Worm (Caenorhabditis elegans) whole organism, young adult: ENCODE data around the gene T25B9.5.

Experiments used
- B0261.1 ChIP-seq: sonication (generic microtip); optimal IDR thresholded peaks from 2 replicates; lab custom pipeline; 2016; ENCODE audit warnings: mild to moderate bottlenecking, missing genetic modification characterization, moderate library complexity, missing compliant biosample characterization
- C06A6.2 ChIP-seq: fragments of 200-800 bp; sonication (Bioruptor generic); conservative IDR thresholded peaks from 2 replicates; pipeline ENCODE4 v1.3.6; 2022; ENCODE audit warnings: missing genetic modification characterization, missing compliant biosample characterization
- C17E4.6 ChIP-seq: fragments of 200-800 bp; sonication (Bioruptor generic); IDR thresholded peaks from 2 replicates; pipeline ENCODE4 v1.3.6; 2022; ENCODE audit warnings: missing genetic modification reagents, missing genetic modification characterization, missing compliant biosample characterization
- F10E7.11 ChIP-seq: sonication (generic microtip); optimal IDR thresholded peaks from 2 replicates; lab custom pipeline; 2017; ENCODE audit warnings: mild to moderate bottlenecking, missing genetic modification characterization, moderate library complexity, missing compliant biosample characterization
- F52B5.7 ChIP-seq: sonication (generic microtip); optimal IDR thresholded peaks from 2 replicates; lab custom pipeline; 2016; ENCODE audit warnings: mild to moderate bottlenecking, missing genetic modification characterization, missing compliant biosample characterization
- F55B11.4 ChIP-seq: sonication (generic microtip); optimal IDR thresholded peaks from 2 replicates; lab custom pipeline; 2016; ENCODE audit warnings: missing compliant biosample characterization, missing genetic modification characterization, borderline replicate concordance; ENCODE audit not compliant: insufficient read depth
- T07F8.4 ChIP-seq: sonication (generic microtip); optimal IDR thresholded peaks from 2 replicates; lab custom pipeline; 2016; ENCODE audit warnings: mild to moderate bottlenecking, missing genetic modification characterization, moderate library complexity, missing compliant biosample characterization
- T26A5.8 ChIP-seq: sonication (generic microtip); optimal IDR thresholded peaks from 2 replicates; lab custom pipeline; 2016; ENCODE audit warnings: missing genetic modification characterization, missing compliant biosample characterization
- Y53F4B.3 ChIP-seq: fragments of 200-800 bp; sonication (Bioruptor generic); IDR thresholded peaks from 2 replicates; pipeline ENCODE4 v1.3.6; 2022; ENCODE audit warnings: missing genetic modification reagents, missing genetic modification characterization, missing compliant biosample characterization
- Y79H2A.3 ChIP-seq: fragments of 200-800 bp; sonication (Bioruptor generic); conservative IDR thresholded peaks from 2 replicates; pipeline ENCODE4 v1.3.6; 2022; ENCODE audit warnings: missing genetic modification reagents, missing genetic modification characterization, missing compliant biosample characterization
- attf-6 ChIP-seq: fragments of 200-800 bp; sonication (Bioruptor generic); IDR thresholded peaks from 2 replicates; pipeline ENCODE4 v1.3.6; 2022; ENCODE audit warnings: missing genetic modification reagents, missing genetic modification characterization, missing compliant biosample characterization
- bed-1 ChIP-seq: fragments of 200-800 bp; sonication (Bioruptor generic); IDR thresholded peaks from 2 replicates; pipeline ENCODE4 v1.3.6; 2022; ENCODE audit warnings: missing genetic modification reagents, missing genetic modification characterization, missing compliant biosample characterization
- cebp-2 ChIP-seq: fragments of 200-800 bp; sonication (Bioruptor generic); IDR thresholded peaks from 2 replicates; pipeline ENCODE4 v1.3.6; 2022; ENCODE audit warnings: missing genetic modification characterization, missing compliant biosample characterization
- ceh-27 ChIP-seq: fragments of 200-800 bp; sonication (Bioruptor generic); optimal IDR thresholded peaks from 2 replicates; lab custom pipeline; 2018; ENCODE audit warnings: mild to moderate bottlenecking, missing genetic modification characterization, moderate library complexity, missing compliant biosample characterization
- ceh-58 ChIP-seq: fragments of 200-800 bp; sonication (Bioruptor generic); IDR thresholded peaks from 2 replicates; pipeline ENCODE4 v1.3.6; 2022; ENCODE audit warnings: missing genetic modification characterization, missing compliant biosample characterization
- ceh-79 ChIP-seq: sonication (generic microtip); optimal IDR thresholded peaks from 2 replicates; lab custom pipeline; 2017; ENCODE audit warnings: mild to moderate bottlenecking, missing genetic modification characterization, missing compliant biosample characterization
- dox-1 ChIP-seq: fragments of 200-800 bp; sonication (Bioruptor generic); IDR thresholded peaks from 2 replicates; pipeline ENCODE4 v1.3.6; 2022; ENCODE audit warnings: missing genetic modification reagents, missing genetic modification characterization, missing compliant biosample characterization
- dpff-1 ChIP-seq: sonication (generic microtip); optimal IDR thresholded peaks from 2 replicates; lab custom pipeline; 2017; ENCODE audit warnings: mild to moderate bottlenecking, missing genetic modification characterization, missing compliant biosample characterization
- egl-44 ChIP-seq: fragments of 200-800 bp; sonication (Bioruptor generic); IDR thresholded peaks from 2 replicates; pipeline ENCODE4 v1.3.6; 2022; ENCODE audit warnings: missing genetic modification reagents, missing genetic modification characterization, missing compliant biosample characterization
- egrh-3 ChIP-seq: fragments of 200-800 bp; sonication (Bioruptor generic); IDR thresholded peaks from 2 replicates; pipeline ENCODE4 v1.3.6; 2022; ENCODE audit warnings: missing genetic modification reagents, missing genetic modification characterization, missing compliant biosample characterization
- fkh-3 ChIP-seq: sonication (generic microtip); optimal IDR thresholded peaks from 2 replicates; lab custom pipeline; 2016; ENCODE audit warnings: mild to moderate bottlenecking, missing genetic modification characterization, missing compliant biosample characterization
- hlh-12 ChIP-seq: sonication (generic microtip); optimal IDR thresholded peaks from 2 replicates; lab custom pipeline; 2016; ENCODE audit warnings: missing genetic modification characterization, missing compliant biosample characterization
- hmg-20 ChIP-seq: fragments of 200-800 bp; sonication (Bioruptor generic); IDR thresholded peaks from 2 replicates; pipeline ENCODE4 v1.3.6; 2022; ENCODE audit warnings: missing genetic modification reagents, missing genetic modification characterization, missing compliant biosample characterization
- let-607 ChIP-seq, 2 experiments: fragments of 200-800 bp in 1 of 2; sonication (Bioruptor generic) in 1 of 2; sonication (generic microtip) in 1 of 2; optimal IDR thresholded peaks; 2 replicates each; lab custom pipeline; 2016 to 2018; ENCODE audit warnings: mild to moderate bottlenecking in 2 of 2, missing compliant biosample characterization in 2 of 2, missing genetic modification characterization in 2 of 2, moderate library complexity in 2 of 2, missing genotype in 1 of 2
- lin-35 ChIP-seq, 3 experiments: fragments of 150-350 bp in 2 of 3; sonication (generic microtip) in 1 of 3; optimal IDR thresholded peaks; 2 replicates each; lab custom pipeline; 2014 to 2018; ENCODE audit warnings: missing biosample characterization in 3 of 3, missing genetic modification characterization in 3 of 3, missing genetic modification reagents in 3 of 3
- lir-1 ChIP-seq: fragments of 200-800 bp; sonication (Bioruptor generic); conservative IDR thresholded peaks from 2 replicates; pipeline ENCODE4 v1.3.6; 2022; ENCODE audit warnings: missing genetic modification reagents, missing genetic modification characterization, missing compliant biosample characterization
- madf-10 ChIP-seq: sonication (generic microtip); optimal IDR thresholded peaks from 2 replicates; lab custom pipeline; 2016; ENCODE audit warnings: mild to moderate bottlenecking, missing genetic modification characterization, missing compliant biosample characterization
- madf-8 ChIP-seq: fragments of 200-800 bp; sonication (Bioruptor generic); conservative IDR thresholded peaks from 2 replicates; pipeline ENCODE4 v1.3.6; 2022; ENCODE audit warnings: missing genetic modification reagents, missing genetic modification characterization, missing compliant biosample characterization
- mcd-1 ChIP-seq: fragments of 200-800 bp; sonication (Bioruptor generic); IDR thresholded peaks from 2 replicates; pipeline ENCODE4 v1.3.6; 2022; ENCODE audit warnings: missing genetic modification reagents, missing genetic modification characterization, missing compliant biosample characterization
- nfya-1 ChIP-seq: sonication (generic microtip); optimal IDR thresholded peaks from 2 replicates; lab custom pipeline; 2017; ENCODE audit warnings: antibody characterized with exemption, missing compliant biosample characterization, missing genetic modification characterization, borderline replicate concordance; ENCODE audit not compliant: insufficient read depth
- nhr-90 ChIP-seq: sonication (generic microtip); optimal IDR thresholded peaks from 2 replicates; lab custom pipeline; 2016; ENCODE audit warnings: missing genotype, mild to moderate bottlenecking, missing genetic modification characterization, missing compliant biosample characterization
- pbrm-1 ChIP-seq: fragments of 200-800 bp; sonication (Bioruptor generic); IDR thresholded peaks from 2 replicates; pipeline ENCODE4 v1.3.6; 2022; ENCODE audit warnings: missing genetic modification reagents, missing genetic modification characterization, missing compliant biosample characterization
- rec-8 ChIP-seq, 2 experiments: sonication (generic microtip); optimal IDR thresholded peaks; 2 replicates each; lab custom pipeline; 2016; ENCODE audit warnings: mild to moderate bottlenecking in 2 of 2, missing genetic modification characterization in 2 of 2, missing genetic modification reagents in 2 of 2, missing genotype in 2 of 2, missing biosample characterization in 1 of 2, missing compliant biosample characterization in 1 of 2, moderate library complexity in 1 of 2
- rpc-1 ChIP-seq, 2 experiments: fragments of 150-350 bp in 1 of 2; sonication (generic microtip) in 1 of 2; optimal IDR thresholded peaks; 2 replicates each; lab custom pipeline; 2014 to 2018; ENCODE audit warnings: missing biosample characterization in 1 of 2, missing genetic modification characterization in 1 of 2, missing genetic modification reagents in 1 of 2, missing genotype in 1 of 2
- sdz-38 ChIP-seq: sonication (generic microtip); optimal IDR thresholded peaks from 2 replicates; lab custom pipeline; 2016; ENCODE audit warnings: missing genotype, missing genetic modification characterization, missing compliant biosample characterization
- snpc-4 ChIP-seq, 5 experiments: fragments of 150-350 bp in 1 of 5; sonication (generic microtip) in 4 of 5; optimal IDR thresholded peaks; 2 replicates each; lab custom pipeline; 2014 to 2018; ENCODE audit warnings: missing genetic modification characterization in 5 of 5, missing biosample characterization in 3 of 5, antibody characterized with exemption in 2 of 5, mild to moderate bottlenecking in 2 of 5, missing compliant biosample characterization in 2 of 5, missing genotype in 2 of 5, moderate library complexity in 2 of 5, missing genetic modification reagents in 1 of 5
- tbp1 ChIP-seq: fragments of 200-800 bp; sonication (Bioruptor generic); optimal IDR thresholded peaks from 2 replicates; lab custom pipeline; 2018; ENCODE audit warnings: mild to moderate bottlenecking, missing genetic modification characterization, missing compliant biosample characterization
- unc-62 ChIP-seq: fragments of 150-350 bp; optimal IDR thresholded peaks from 2 replicates; lab custom pipeline; 2014; ENCODE audit warnings: missing biosample characterization, missing genetic modification reagents, missing genetic modification characterization
- zim-3 ChIP-seq: sonication (generic microtip); optimal IDR thresholded peaks from 2 replicates; lab custom pipeline; 2017; ENCODE audit warnings: mild to moderate bottlenecking, missing genetic modification characterization, moderate library complexity, missing compliant biosample characterization
- ztf-26 ChIP-seq: sonication (generic microtip); optimal IDR thresholded peaks from 2 replicates; lab custom pipeline; 2017; ENCODE audit warnings: missing genetic modification characterization, missing compliant biosample characterization
- ztf-28 ChIP-seq: fragments of 200-800 bp; sonication (Bioruptor generic); IDR thresholded peaks from 2 replicates; pipeline ENCODE4 v1.3.6; 2022; ENCODE audit warnings: missing genetic modification reagents, missing genetic modification characterization, missing compliant biosample characterization

T25B9.5 gene

DNA sequence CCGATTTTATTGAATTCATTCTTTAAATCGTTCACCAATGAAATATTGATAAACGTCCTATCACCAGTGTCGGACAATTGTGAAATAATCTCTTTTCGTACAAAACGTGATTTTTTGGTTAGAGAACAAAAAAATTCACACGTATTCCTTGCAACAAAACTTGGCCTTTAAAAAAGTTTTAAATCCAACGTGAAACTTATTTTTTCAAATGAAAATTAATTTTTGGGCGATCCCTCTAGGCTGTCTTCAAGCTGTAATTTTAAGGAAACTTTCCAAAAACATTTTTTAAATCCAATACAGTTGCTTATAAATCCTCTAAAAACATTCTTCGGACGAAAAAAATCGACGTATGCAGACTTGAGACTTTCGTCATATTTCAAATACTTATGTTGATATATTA, at the start of gene T25B9.5:
TSS of gene T25B9.5 (minus strand) at position 101 of the 400 bp plus-strand sequence.
- no peak for TF ChIP-seq fkh-3 (tag; lab: Kevin White, UChicago)
- TF ChIP-seq madf-10, result no peak
- no peak for TF ChIP-seq nfya-1 (tag; lab: Kevin White, UChicago)
- TF ChIP-seq dpff-1 (tag; lab: Kevin White, UChicago), result no peak
- no peak for TF ChIP-seq ceh-27 (GFP tag; lab: Kevin White, UChicago)
- no peak for TF ChIP-seq F10E7.11 (tag; lab: Kevin White, UChicago)
- TF ChIP-seq egl-44 (GFP tag; lab: Robert Waterston, UW), result no peak
- no peak for TF ChIP-seq T26A5.8 (tag; lab: Kevin White, UChicago)
- TF ChIP-seq Y79H2A.3, result no peak
- TF ChIP-seq ceh-58 (GFP tag; lab: Robert Waterston, UW), result no peak

DNA sequence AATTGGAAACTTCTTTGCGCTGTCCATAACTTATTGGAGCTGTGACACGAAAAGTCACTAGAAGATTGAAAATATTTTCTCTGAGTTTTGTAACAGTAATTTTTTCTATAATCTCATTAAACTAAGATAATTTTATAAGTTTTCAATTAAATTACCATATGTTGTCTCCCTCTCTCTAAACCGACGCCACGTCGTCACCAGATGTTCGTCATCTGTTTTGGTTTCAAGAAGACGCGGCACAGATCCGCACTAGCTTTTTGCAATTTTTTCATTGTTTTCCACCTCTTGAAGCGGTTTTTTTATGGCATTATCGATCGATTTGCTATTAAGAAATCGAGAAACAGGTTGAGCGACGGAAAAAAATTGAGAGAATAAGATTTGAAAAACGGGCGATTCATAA, 49.4 kb upstream of the T25B9.5 start:
- TF ChIP-seq rpc-1 (optimal IDR thresholded peaks at IDR 0.05; lab: Kevin White, UChicago) (no peak), rpc-1 (tag; optimal IDR thresholded peaks at IDR 0.05; lab: Kevin White, UChicago) (no peak), nhr-90 (no peak), lin-35 (GFP tag; optimal IDR thresholded peaks at IDR 0.05; lab: Kevin White, UChicago) (no peak), pbrm-1 (GFP tag; lab: Robert Waterston, UW) (no peak), madf-8 (GFP tag; lab: Robert Waterston, UW) (no peak), lir-1 (GFP tag; lab: Robert Waterston, UW) (no peak), T07F8.4 (tag; lab: Kevin White, UChicago) (no peak), rec-8 (tag; optimal IDR thresholded peaks at IDR 0.05; lab: Kevin White, UChicago) (no peak), snpc-4 (GFP tag; optimal IDR thresholded peaks at IDR 0.05; lab: Kevin White, UChicago) (no peak), snpc-4 (tag; optimal IDR thresholded peaks at IDR 0.05; lab: Kevin White, UChicago) (no peak), ceh-58 (GFP tag; lab: Robert Waterston, UW) (no peak), F52B5.7 (tag; lab: Kevin White, UChicago) (no peak), let-607 (tag; optimal IDR thresholded peaks at IDR 0.05; lab: Kevin White, UChicago) (no peak), bed-1 (GFP tag; lab: Robert Waterston, UW) (no peak), dox-1 (GFP tag; lab: Robert Waterston, UW) (no peak), C06A6.2 (no peak), egrh-3 (GFP tag; lab: Robert Waterston, UW) (no peak), mcd-1 (GFP tag; lab: Robert Waterston, UW) (no peak)

ce11 chrIV:10799354-10799753, 44.8 kb upstream of the T25B9.5 start, which contains the start of gene zipt-2.1:
zipt-2.1 (plus strand) TSS chrIV:10799654.
- TF ChIP-seq T26A5.8 (tag; lab: Kevin White, UChicago), result no peak
- no peak for TF ChIP-seq F55B11.4 (tag; lab: Kevin White, UChicago)
- TF ChIP-seq fkh-3 (tag; lab: Kevin White, UChicago), result no peak
- TF ChIP-seq hlh-12 (tag; lab: Kevin White, UChicago), result no peak

DNA sequence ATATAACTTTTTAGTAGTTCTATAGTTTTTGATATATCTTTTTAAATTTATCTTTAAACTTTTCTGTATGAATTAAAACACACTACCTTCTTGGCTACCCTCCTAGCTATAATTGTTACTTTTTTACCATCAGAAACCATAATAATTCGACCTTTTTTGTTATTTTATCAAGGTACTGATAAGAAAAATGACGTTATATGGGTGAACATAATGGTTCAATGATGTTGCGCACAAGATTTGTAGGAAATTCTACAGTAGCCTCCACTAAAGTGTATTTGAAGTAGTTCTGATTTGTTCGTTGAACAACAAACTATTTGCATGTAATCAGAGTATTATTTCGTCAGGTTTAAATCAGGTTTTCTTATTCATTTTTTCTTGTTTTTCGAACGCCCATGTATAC, 44.0 kb upstream of the T25B9.5 start:
- TF ChIP-seq attf-6 (GFP tag; lab: Robert Waterston, UW) (no peak), tbp1 (GFP tag; lab: Kevin White, UChicago) (no peak), unc-62 (no peak), pbrm-1 (GFP tag; lab: Robert Waterston, UW) (no peak), let-607 (tag; optimal IDR thresholded peaks at IDR 0.05; lab: Kevin White, UChicago) (no peak), T26A5.8 (tag; lab: Kevin White, UChicago) (no peak), T07F8.4 (tag; lab: Kevin White, UChicago) (no peak), C17E4.6 (GFP tag; lab: Robert Waterston, UW) (no peak), zim-3 (tag; lab: Kevin White, UChicago) (no peak), F52B5.7 (tag; lab: Kevin White, UChicago) (no peak), ceh-27 (GFP tag; lab: Kevin White, UChicago) (no peak), madf-10 (no peak), sdz-38 (tag; lab: Kevin White, UChicago) (no peak), ceh-79 (tag; lab: Kevin White, UChicago) (no peak), ztf-28 (no peak), Y53F4B.3 (GFP tag; lab: Robert Waterston, UW) (no peak), B0261.1 (tag; lab: Kevin White, UChicago) (no peak), ztf-26 (tag; lab: Kevin White, UChicago) (no peak), hmg-20 (GFP tag; lab: Robert Waterston, UW) (no peak), cebp-2 (GFP tag; lab: Robert Waterston, UW) (no peak)
